Worm (Caenorhabditis elegans): ENCODE measurements around the gene pho-4.

DNA sequence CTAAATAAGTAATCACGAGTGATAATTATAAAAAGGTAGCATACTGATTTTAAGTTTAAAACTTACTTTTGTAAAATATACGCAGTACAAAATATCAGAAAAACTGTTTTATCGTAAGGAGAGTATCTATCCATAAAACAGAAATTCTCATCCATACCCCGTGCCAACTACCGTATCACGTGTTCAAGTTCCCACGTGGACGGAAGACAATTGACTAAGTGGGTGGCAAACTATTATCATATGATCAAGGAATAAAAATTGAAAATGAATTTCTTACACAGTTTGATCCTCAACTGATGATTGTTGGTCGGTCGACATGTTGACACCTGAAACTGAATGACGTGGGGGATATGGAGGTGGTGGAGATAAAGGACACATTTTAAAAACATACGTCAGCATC, 43.9 kb upstream of the pho-4 start, which contains the start of gene pmt-1:
- no peak for TF ChIP-seq syd-9 (tag; optimal IDR thresholded peaks at IDR 0.05)
- no peak for TF ChIP-seq dve-1 (tag; optimal IDR thresholded peaks at IDR 0.05)
- no peak for TF ChIP-seq eyg-1 (tag; optimal IDR thresholded peaks at IDR 0.05)
- no peak for TF ChIP-seq ceh-30 (tag; optimal IDR thresholded peaks at IDR 0.05)
- no peak for TF ChIP-seq sox-4 (tag; optimal IDR thresholded peaks at IDR 0.05)
- no peak for TF ChIP-seq nhr-11 (tag; optimal IDR thresholded peaks at IDR 0.05)
- TF ChIP-seq gmeb-2 (tag; optimal IDR thresholded peaks at IDR 0.05): no peak
- TF ChIP-seq ceh-6 (GFP tag; optimal IDR thresholded peaks at IDR 0.05): no peak

Measured in whole organism, late embryonic.